Worm (Caenorhabditis elegans) whole organism, L4 larva: ENCODE data around the gene clec-85.

ENCODE experiments used
- F26F4.8 ChIP-seq: fragments of 200-800 bp; sonication (Bioruptor generic); conservative IDR thresholded peaks from 2 replicates; pipeline ENCODE4 v1.3.6; 2022; ENCODE audit warnings: missing genetic modification characterization, missing compliant biosample characterization
- F44E2.7 ChIP-seq: fragments of 200-800 bp; sonication (Bioruptor generic); IDR thresholded peaks from 2 replicates; pipeline ENCODE4 v2.1.2; 2022; ENCODE audit warnings: missing genetic modification characterization, missing compliant biosample characterization
- T20F7.1 ChIP-seq: fragments of 200-800 bp; sonication (Bioruptor generic); optimal IDR thresholded peaks from 2 replicates; lab custom pipeline; 2018; ENCODE audit warnings: mild to moderate bottlenecking, missing genetic modification characterization, missing compliant biosample characterization
- Y48G9A.11 ChIP-seq: fragments of 200-800 bp; sonication (Bioruptor generic); IDR thresholded peaks from 2 replicates; pipeline ENCODE4 v1.3.6; 2022; ENCODE audit warnings: missing genetic modification reagents, missing genetic modification characterization, missing compliant biosample characterization
- ZK337.2 ChIP-seq: fragments of 200-800 bp; sonication (Bioruptor generic); IDR thresholded peaks from 2 replicates; pipeline ENCODE4 v1.3.6; 2022; ENCODE audit warnings: missing genetic modification reagents, missing genetic modification characterization, missing compliant biosample characterization
- ZK546.5 ChIP-seq, 2 experiments: sonication (generic microtip); optimal IDR thresholded peaks; 2 replicates each; lab custom pipeline; 2017; ENCODE audit warnings: missing biosample characterization in 2 of 2, missing genetic modification characterization in 2 of 2
- aha-1 ChIP-seq: fragments of 150-350 bp; peaks from one replicate; lab custom pipeline; 2014; ENCODE audit warnings: missing biosample characterization, missing genetic modification characterization
- aly-2 ChIP-seq: sonication (generic microtip); optimal IDR thresholded peaks from 2 replicates; lab custom pipeline; 2018; ENCODE audit warnings: missing biosample characterization, missing genetic modification characterization
- ama-1 ChIP-seq: fragments of 150-350 bp; optimal IDR thresholded peaks from 2 replicates; lab custom pipeline; 2014; ENCODE audit warnings: inconsistent platforms, mixed read lengths
- arid-1 ChIP-seq: fragments of 200-800 bp; sonication (Bioruptor generic); conservative IDR thresholded peaks from 2 replicates; pipeline ENCODE4 v1.3.6; 2022; ENCODE audit warnings: missing genetic modification reagents, missing genetic modification characterization, missing compliant biosample characterization
- ceh-28 ChIP-seq: fragments of 150-350 bp; optimal IDR thresholded peaks from 2 replicates; lab custom pipeline; 2014; ENCODE audit warnings: missing biosample characterization, missing genetic modification reagents, missing genetic modification characterization
- ceh-32 ChIP-seq: sonication (generic microtip); optimal IDR thresholded peaks from 2 replicates; lab custom pipeline; 2016; ENCODE audit warnings: mild to moderate bottlenecking, missing genetic modification characterization, missing compliant biosample characterization; ENCODE audit not compliant: poor library complexity
- ceh-62 ChIP-seq: sonication (generic microtip); optimal IDR thresholded peaks from 2 replicates; lab custom pipeline; 2017; ENCODE audit warnings: missing biosample characterization, missing genetic modification characterization
- ceh-82 ChIP-seq: sonication (generic microtip); optimal IDR thresholded peaks from 2 replicates; lab custom pipeline; 2017; ENCODE audit warnings: missing biosample characterization, missing genetic modification characterization
- daf-19 ChIP-seq: fragments of 200-800 bp; sonication (Bioruptor generic); conservative IDR thresholded peaks from 2 replicates; pipeline ENCODE4 v1.3.6; 2022; ENCODE audit warnings: missing genetic modification characterization, missing compliant biosample characterization
- dmd-9 ChIP-seq: fragments of 200-800 bp; sonication (Bioruptor generic); IDR thresholded peaks from 2 replicates; pipeline ENCODE4 v1.3.6; 2022; ENCODE audit warnings: missing genetic modification reagents, missing genetic modification characterization, missing compliant biosample characterization
- dpl-1 ChIP-seq: fragments of 150-350 bp; optimal IDR thresholded peaks from 2 replicates; lab custom pipeline; 2014; ENCODE audit warnings: missing biosample characterization, missing genetic modification reagents, missing genetic modification characterization
- egl-27 ChIP-seq: sonication (generic microtip); optimal IDR thresholded peaks from 3 replicates; lab custom pipeline; 2017; ENCODE audit warnings: missing biosample characterization, missing genetic modification reagents, missing genetic modification characterization
- fos-1 ChIP-seq: fragments of 150-350 bp; optimal IDR thresholded peaks from 2 replicates; lab custom pipeline; 2014; ENCODE audit warnings: missing biosample characterization, missing genetic modification characterization
- hif-1 ChIP-seq, 2 experiments: sonication (generic microtip); optimal IDR thresholded peaks; 2 replicates each; lab custom pipeline; 2016 to 2017; ENCODE audit warnings: missing compliant biosample characterization in 2 of 2, missing genetic modification characterization in 2 of 2, missing genetic modification reagents in 2 of 2, missing genotype in 2 of 2, mild to moderate bottlenecking in 1 of 2
- hlh-11 ChIP-seq: fragments of 200-800 bp; sonication (Bioruptor generic); optimal IDR thresholded peaks from 2 replicates; lab custom pipeline; 2018; ENCODE audit warnings: mild to moderate bottlenecking, missing genetic modification characterization, missing compliant biosample characterization
- lin-13 ChIP-seq: fragments of 150-350 bp; optimal IDR thresholded peaks from 2 replicates; lab custom pipeline; 2014; ENCODE audit warnings: missing biosample characterization, missing genetic modification reagents, missing genetic modification characterization
- lin-15B ChIP-seq: fragments of 150-350 bp; sonication (generic microtip); optimal IDR thresholded peaks from 3 replicates; lab custom pipeline; 2014; ENCODE audit warnings: missing biosample characterization, missing genetic modification characterization
- lin-29 ChIP-seq: fragments of 200-800 bp; sonication (Bioruptor generic); IDR thresholded peaks from 2 replicates; pipeline ENCODE4 v1.3.6; 2022; ENCODE audit warnings: missing genetic modification reagents, missing genetic modification characterization, missing compliant biosample characterization
- lin-38 ChIP-seq: fragments of 200-800 bp; sonication (Bioruptor generic); IDR thresholded peaks from 2 replicates; pipeline ENCODE4 v1.3.6; 2022; ENCODE audit warnings: missing genetic modification reagents, missing genetic modification characterization, missing compliant biosample characterization
- lin-39 ChIP-seq: fragments of 150-350 bp; optimal IDR thresholded peaks from 2 replicates; lab custom pipeline; 2014; ENCODE audit warnings: missing biosample characterization, missing genetic modification reagents, missing genetic modification characterization
- madf-5 ChIP-seq, 2 experiments: fragments of 200-800 bp; sonication (Bioruptor generic); IDR thresholded peaks; 2 replicates each; pipeline ENCODE4 v1.3.6; 2022; ENCODE audit warnings: missing compliant biosample characterization in 2 of 2, missing genetic modification characterization in 2 of 2
- madf-9 ChIP-seq: fragments of 200-800 bp; sonication (Bioruptor generic); conservative IDR thresholded peaks from 2 replicates; pipeline ENCODE4 v1.3.6; 2022; ENCODE audit warnings: missing genetic modification reagents, missing genetic modification characterization, missing compliant biosample characterization
- mdl-1 ChIP-seq, 2 experiments: fragments of 150-350 bp in 1 of 2; sonication (generic microtip) in 1 of 2; optimal IDR thresholded peaks; 2 replicates each; lab custom pipeline; 2014 to 2017; ENCODE audit warnings: missing biosample characterization in 2 of 2, missing genetic modification characterization in 2 of 2
- mdt-29 ChIP-seq: fragments of 200-800 bp; sonication (Bioruptor generic); IDR thresholded peaks from 2 replicates; pipeline ENCODE4 v1.3.6; 2022; ENCODE audit warnings: missing genetic modification reagents, missing genetic modification characterization, missing compliant biosample characterization
- mes-2 ChIP-seq: sonication (generic microtip); optimal IDR thresholded peaks from 2 replicates; lab custom pipeline; 2016; ENCODE audit warnings: missing genotype, mild to moderate bottlenecking, missing genetic modification characterization, missing compliant biosample characterization; ENCODE audit not compliant: poor library complexity, severe bottlenecking
- mxl-2 ChIP-seq: fragments of 200-800 bp; sonication (Bioruptor generic); conservative IDR thresholded peaks from 2 replicates; pipeline ENCODE4 v1.3.6; 2022; ENCODE audit warnings: missing genetic modification reagents, missing genetic modification characterization, missing compliant biosample characterization
- nhr-102 ChIP-seq: sonication (generic microtip); optimal IDR thresholded peaks from 2 replicates; lab custom pipeline; 2016; ENCODE audit warnings: mild to moderate bottlenecking, missing genetic modification characterization, moderate library complexity, missing compliant biosample characterization
- nhr-11 ChIP-seq: fragments of 150-350 bp; optimal IDR thresholded peaks from 2 replicates; lab custom pipeline; 2014; ENCODE audit warnings: missing biosample characterization, missing genetic modification characterization
- nhr-111 ChIP-seq: fragments of 200-800 bp; sonication (Bioruptor generic); optimal IDR thresholded peaks from 2 replicates; lab custom pipeline; 2018; ENCODE audit warnings: mild to moderate bottlenecking, missing genetic modification characterization, missing compliant biosample characterization
- nhr-25 ChIP-seq: sonication (generic microtip); optimal IDR thresholded peaks from 2 replicates; lab custom pipeline; 2017; ENCODE audit warnings: missing genetic modification characterization, mild to moderate bottlenecking, missing compliant biosample characterization, antibody characterized with exemption, moderate library complexity, borderline replicate concordance; ENCODE audit not compliant: insufficient read depth
- nhr-41 ChIP-seq: fragments of 200-800 bp; sonication (Bioruptor generic); IDR thresholded peaks from 2 replicates; pipeline ENCODE4 v1.3.6; 2022; ENCODE audit warnings: missing genetic modification reagents, missing genetic modification characterization, missing compliant biosample characterization
- nhr-48 ChIP-seq: sonication (generic microtip); optimal IDR thresholded peaks from 2 replicates; lab custom pipeline; 2016; ENCODE audit warnings: mild to moderate bottlenecking, missing genetic modification characterization, missing compliant biosample characterization
- nhr-6 ChIP-seq: fragments of 150-350 bp; optimal IDR thresholded peaks from 2 replicates; lab custom pipeline; 2014; ENCODE audit warnings: missing biosample characterization, missing genetic modification characterization
- pha-4 ChIP-seq, 2 experiments: fragments of 150-350 bp in 1 of 2; fragments of 200-800 bp in 1 of 2; sonication (Bioruptor generic) in 1 of 2; IDR thresholded peaks in 1 of 2; optimal IDR thresholded peaks in 1 of 2; 2 replicates each; pipeline versions ENCODE4 v1.3.6 to Lab custom; 2014 to 2022; ENCODE audit warnings: missing genetic modification characterization in 2 of 2, missing genetic modification reagents in 2 of 2, missing biosample characterization in 1 of 2, missing compliant biosample characterization in 1 of 2
- php-3 ChIP-seq: fragments of 200-800 bp; sonication (Bioruptor generic); IDR thresholded peaks from 2 replicates; pipeline ENCODE4 v1.3.6; 2022; ENCODE audit warnings: missing genetic modification reagents, missing genetic modification characterization, missing compliant biosample characterization
- saeg-2 ChIP-seq: fragments of 200-800 bp; sonication (Bioruptor generic); IDR thresholded peaks from 2 replicates; pipeline ENCODE4 v1.3.6; 2022; ENCODE audit warnings: missing genetic modification reagents, missing genetic modification characterization, missing compliant biosample characterization
- snpc-1.2 ChIP-seq: fragments of 200-800 bp; sonication (Bioruptor generic); IDR thresholded peaks from 2 replicates; pipeline ENCODE4 v1.3.6; 2022; ENCODE audit warnings: missing genetic modification reagents, missing genetic modification characterization, missing compliant biosample characterization
- snpc-4 ChIP-seq: fragments of 150-350 bp; optimal IDR thresholded peaks from 2 replicates; lab custom pipeline; 2014; ENCODE audit warnings: missing biosample characterization, missing genetic modification characterization
- spr-1 ChIP-seq: sonication (generic microtip); optimal IDR thresholded peaks from 2 replicates; lab custom pipeline; 2016; ENCODE audit warnings: mild to moderate bottlenecking, missing genetic modification characterization, missing compliant biosample characterization
- unc-130 ChIP-seq: sonication (generic microtip); optimal IDR thresholded peaks from 2 replicates; lab custom pipeline; 2016; ENCODE audit warnings: missing genetic modification reagents, missing genetic modification characterization, missing compliant biosample characterization
- unc-62 ChIP-seq, 3 experiments: fragments of 150-350 bp in 1 of 3; sonication (generic microtip); optimal IDR thresholded peaks in 2 of 3; peaks in 1 of 3; 1 replicate in 1 of 3; 2 replicates in 2 of 3; lab custom pipeline; 2014 to 2017; ENCODE audit warnings: missing biosample characterization in 3 of 3, missing genetic modification characterization in 3 of 3, missing genetic modification reagents in 3 of 3, missing genotype in 1 of 3
- vab-7 ChIP-seq: fragments of 200-800 bp; sonication (Bioruptor generic); IDR thresholded peaks from 2 replicates; pipeline ENCODE4 v1.3.6; 2022; ENCODE audit warnings: missing genetic modification reagents, missing genetic modification characterization, missing compliant biosample characterization
- zag-1 ChIP-seq: fragments of 150-350 bp; optimal IDR thresholded peaks from 2 replicates; lab custom pipeline; 2014; ENCODE audit warnings: missing biosample characterization, missing genetic modification characterization
- zip-2 ChIP-seq: fragments of 150-350 bp; optimal IDR thresholded peaks from 2 replicates; lab custom pipeline; 2014; ENCODE audit warnings: missing biosample characterization, missing genetic modification characterization

clec-85 gene

DNA sequence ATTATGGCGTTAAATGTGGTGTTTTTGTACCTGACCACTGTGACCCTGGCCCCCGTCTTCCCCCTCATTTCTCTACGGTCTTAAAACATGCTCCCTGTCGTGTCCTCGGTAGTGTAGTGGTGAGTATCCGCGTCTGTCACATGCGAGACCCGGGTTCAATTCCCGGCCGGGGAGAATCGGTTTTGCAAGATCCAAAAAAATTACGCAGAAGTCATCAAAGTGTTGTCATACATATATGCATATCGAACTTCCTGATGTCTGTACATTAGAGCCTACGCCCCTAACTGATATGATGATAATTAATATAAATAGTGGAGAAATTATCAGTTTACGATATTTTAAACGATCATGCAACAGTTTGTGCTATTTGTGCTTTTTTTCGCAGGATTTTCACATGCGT is 45.2 kb upstream of the clec-85 start, which contains the start of gene Y54G2A.45 (continued):
- no peak for TF ChIP-seq unc-62 (GFP tag; optimal IDR thresholded peaks at IDR 0.05 in 1 of 2; lab: Kevin White, UChicago)
- no peak for TF ChIP-seq unc-62 (tag; optimal IDR thresholded peaks at IDR 0.05; lab: Kevin White, UChicago)
- no peak for TF ChIP-seq ZK546.5 (tag; optimal IDR thresholded peaks at IDR 0.05; lab: Kevin White, UChicago)
- TF ChIP-seq lin-15B, result no peak
- peak; percentile 80 for TF ChIP-seq lin-38 (GFP tag; lab: Robert Waterston, UW)
- no peak for TF ChIP-seq ceh-28 (tag; lab: Kevin White, UChicago)
- peak; percentile 51; the same call in 1 of the 2 replicates for TF ChIP-seq ZK337.2
- no peak for TF ChIP-seq lin-29 (GFP tag; lab: Robert Waterston, UW)
- TF ChIP-seq daf-19 (GFP tag; lab: Robert Waterston, UW), result no peak
- TF ChIP-seq ceh-62, result no peak
- peak; percentile 89 for TF ChIP-seq madf-9 (GFP tag; lab: Robert Waterston, UW)
- no peak for TF ChIP-seq T20F7.1 (GFP tag; lab: Kevin White, UChicago)
- no peak for TF ChIP-seq zag-1 (tag; lab: Kevin White, UChicago)
- TF ChIP-seq dmd-9 (GFP tag; lab: Robert Waterston, UW), result peak; percentile 72; the same call in 1 of the 2 replicates
- TF ChIP-seq pha-4 (GFP tag; IDR thresholded peaks at IDR 0.05; lab: Robert Waterston, UW), result peak; percentile 80
- TF ChIP-seq pha-4 (tag; optimal IDR thresholded peaks at IDR 0.05; lab: Kevin White, UChicago), result no peak
- TF ChIP-seq saeg-2 (GFP tag; lab: Robert Waterston, UW), result peak; percentile 74; the same call in 1 of the 2 replicates
- no peak for TF ChIP-seq snpc-4 (tag; lab: Kevin White, UChicago)
- TF ChIP-seq mdt-29 (GFP tag; lab: Robert Waterston, UW), result peak; percentile 53; the same call in 1 of the 2 replicates
- no peak for TF ChIP-seq ceh-82 (tag; lab: Kevin White, UChicago)
- peak; percentile 87 for TF ChIP-seq lin-13 (GFP tag; lab: Kevin White, UChicago)
- TF ChIP-seq mxl-2, result 0 out of 2 replicates have a peak, but pooled peaks have one; percentile 12
- peak; percentile 72 for TF ChIP-seq spr-1
- peak; percentile 52; the same call in 1 of the 2 replicates for TF ChIP-seq nhr-41
- no peak for TF ChIP-seq aly-2
- TF ChIP-seq lin-39, result no peak
- no peak for TF ChIP-seq egl-27 (tag; lab: Kevin White, UChicago)
- no peak for TF ChIP-seq nhr-25 (tag; lab: Kevin White, UChicago)
- TF ChIP-seq unc-130 (GFP tag; lab: Kevin White, UChicago), result peak; percentile 65
- TF ChIP-seq nhr-6 (tag; lab: Kevin White, UChicago), result peak; percentile 3
- peak; percentile 25 for TF ChIP-seq dpl-1 (GFP tag; lab: Kevin White, UChicago)
- TF ChIP-seq vab-7 (GFP tag; lab: Robert Waterston, UW), result peak; percentile 84
- no peak for TF ChIP-seq ceh-32 (tag; lab: Kevin White, UChicago)
- TF ChIP-seq mdl-1 (tag; optimal IDR thresholded peaks at IDR 0.05; lab: Kevin White, UChicago), result peak in 1 of 2 experiments; percentile 32
- TF ChIP-seq ama-1, result no peak
- TF ChIP-seq fos-1 (tag; lab: Kevin White, UChicago), result no peak
- TF ChIP-seq hlh-11 (tag; lab: Kevin White, UChicago), result peak; percentile 85
- TF ChIP-seq hif-1 (tag; optimal IDR thresholded peaks at IDR 0.05; lab: Kevin White, UChicago), result peak in 1 of 2 experiments; percentile 57
- TF ChIP-seq nhr-48, result peak; percentile 84
- TF ChIP-seq madf-5 (GFP tag; IDR thresholded peaks at IDR 0.05; lab: Robert Waterston, UW), result peak; percentile 47 to 76; a peak in 3 of 4 replicates
- TF ChIP-seq arid-1 (GFP tag; lab: Robert Waterston, UW), result peak; percentile 78
- TF ChIP-seq aha-1, result peak; percentile 70
- TF ChIP-seq F26F4.8 (GFP tag; lab: Robert Waterston, UW), result peak; percentile 90
- peak; percentile 77 for TF ChIP-seq mes-2 (tag; lab: Kevin White, UChicago)
- peak; percentile 77 for TF ChIP-seq Y48G9A.11 (GFP tag; lab: Robert Waterston, UW)
- peak; percentile 55 for TF ChIP-seq nhr-11 (tag; lab: Kevin White, UChicago)
- TF ChIP-seq F44E2.7 (GFP tag; lab: Robert Waterston, UW), result 0 out of 2 replicates have a peak, but pooled peaks have one; percentile 28
- TF ChIP-seq php-3 (GFP tag; lab: Robert Waterston, UW), result peak; percentile 78
- no peak for TF ChIP-seq nhr-111 (GFP tag; lab: Kevin White, UChicago)
- TF ChIP-seq zip-2 (tag; lab: Kevin White, UChicago), result peak; percentile 65
- TF ChIP-seq nhr-102 (tag; lab: Kevin White, UChicago), result peak; percentile 83
- peak; percentile 78 for TF ChIP-seq snpc-1.2
